Worm (Caenorhabditis elegans): ENCODE data around the gene Y54G2A.52.
"Not testable (repeated sequence)": the region's sequence is repeated elsewhere in the genome, so short reads cannot be mapped to it uniquely, and the experiment has no call there.

Gene Y54G2A.52

ce11 chrIV:2758079-2758478, 40.4 kb downstream of the Y54G2A.52 start:
- TF ChIP-seq Y56A3A.18 (GFP tag; IDR thresholded peaks at IDR 0.05) (no peak), rpc-1 (optimal IDR thresholded peaks at IDR 0.05) (no peak), rpc-1 (tag; optimal IDR thresholded peaks at IDR 0.05) (peak; percentile 39), tbp1 (GFP tag; optimal IDR thresholded peaks at IDR 0.05) (peak; percentile 56)

DNA sequence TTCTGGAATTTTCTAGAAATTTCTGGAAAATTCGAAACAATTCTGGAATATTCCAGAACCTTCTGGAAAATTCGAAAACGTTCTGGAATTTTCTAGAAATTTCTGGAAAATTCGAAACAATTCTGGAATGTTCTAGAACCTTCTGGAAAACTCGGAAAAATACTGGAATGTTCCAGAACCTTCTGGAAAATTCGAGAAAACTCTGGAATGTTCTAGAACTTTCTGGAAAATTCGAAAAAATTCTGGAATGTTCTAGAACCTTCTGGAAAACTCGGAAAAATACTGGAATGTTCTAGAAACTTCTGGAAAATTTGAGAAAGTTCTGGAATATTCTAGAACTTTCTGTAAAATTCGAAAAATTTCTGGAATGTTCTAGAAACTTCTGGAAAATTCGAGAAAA, 42.4 kb downstream of the Y54G2A.52 start:
- TF ChIP-seq rcor-1 (GFP tag; IDR thresholded peaks at IDR 0.05), result peak; percentile 80
- 0 out of 2 replicates have a peak, but pooled peaks have one; percentile 46 for TF ChIP-seq bed-1 (GFP tag; IDR thresholded peaks at IDR 0.05)
- peak; percentile 86 for TF ChIP-seq ceh-40 (GFP tag; IDR thresholded peaks at IDR 0.05)
- TF ChIP-seq ztf-28 (GFP tag; IDR thresholded peaks at IDR 0.05), result peak; percentile 8; the same call in 1 of the 2 replicates
- TF ChIP-seq B0019.2 (GFP tag; conservative IDR thresholded peaks at IDR 0.05), result peak; percentile 74
- peak; percentile 30; the same call in 1 of the 2 replicates for TF ChIP-seq F33H1.4 (GFP tag; IDR thresholded peaks at IDR 0.05)
- TF ChIP-seq attf-3 (GFP tag; conservative IDR thresholded peaks at IDR 0.05), result peak; percentile 55; the same call in 1 of the 2 replicates
- peak; percentile 79; the same call in 1 of the 2 replicates for TF ChIP-seq Y53F4B.3 (GFP tag; IDR thresholded peaks at IDR 0.05)
- peak; percentile 66; the same call in 1 of the 2 replicates for TF ChIP-seq Y53G8AR.9 (GFP tag; conservative IDR thresholded peaks at IDR 0.05)
- peak; percentile 24; the same call in 1 of the 2 replicates for TF ChIP-seq madf-8 (GFP tag; conservative IDR thresholded peaks at IDR 0.05)
- TF ChIP-seq madf-3 (GFP tag; IDR thresholded peaks at IDR 0.05), result peak; percentile 73; the same call in 1 of the 2 replicates
- TF ChIP-seq rpc-1 (optimal IDR thresholded peaks at IDR 0.05), result peak; percentile 32
- TF ChIP-seq rpc-1 (tag; optimal IDR thresholded peaks at IDR 0.05), result not testable (repeated sequence)
- TF ChIP-seq F39B2.1 (GFP tag; IDR thresholded peaks at IDR 0.05), result peak; percentile 73; the same call in 1 of the 2 replicates
- peak; percentile 93 for TF ChIP-seq ekl-4 (GFP tag; IDR thresholded peaks at IDR 0.05)
- TF ChIP-seq ceh-91 (GFP tag; IDR thresholded peaks at IDR 0.05), result peak; percentile 68
- peak; percentile 82 for TF ChIP-seq pbrm-1 (GFP tag; IDR thresholded peaks at IDR 0.05)
- peak; percentile 66 for TF ChIP-seq madf-6 (GFP tag; IDR thresholded peaks at IDR 0.05)
- TF ChIP-seq Y95B8A.8 (GFP tag; IDR thresholded peaks at IDR 0.05), result peak; percentile 88
- peak; percentile 84 for TF ChIP-seq attf-6 (GFP tag; IDR thresholded peaks at IDR 0.05)
- TF ChIP-seq mcd-1 (GFP tag; IDR thresholded peaks at IDR 0.05), result peak; percentile 29; the same call in 1 of the 2 replicates
- TF ChIP-seq D2030.7 (GFP tag; IDR thresholded peaks at IDR 0.05), result peak; percentile 84
- peak; percentile 94 for TF ChIP-seq Y79H2A.3 (GFP tag; conservative IDR thresholded peaks at IDR 0.05)
- TF ChIP-seq ceh-100 (GFP tag; IDR thresholded peaks at IDR 0.05), result peak; percentile 70
- TF ChIP-seq Y56A3A.18 (GFP tag; IDR thresholded peaks at IDR 0.05), result peak; percentile 59; the same call in 1 of the 2 replicates
- TF ChIP-seq lin-26 (GFP tag; IDR thresholded peaks at IDR 0.05), result peak; percentile 73
- peak; percentile 81 for TF ChIP-seq nfyb-1 (GFP tag; IDR thresholded peaks at IDR 0.05)
- peak; percentile 99 for TF ChIP-seq hsf-1 (GFP tag; IDR thresholded peaks at IDR 0.05)
- TF ChIP-seq egrh-3 (GFP tag; IDR thresholded peaks at IDR 0.05), result peak; percentile 67
- TF ChIP-seq dox-1 (GFP tag; IDR thresholded peaks at IDR 0.05), result peak; percentile 95
- TF ChIP-seq let-526 (GFP tag; IDR thresholded peaks at IDR 0.05), result 0 out of 2 replicates have a peak, but pooled peaks have one; percentile 29

DNA sequence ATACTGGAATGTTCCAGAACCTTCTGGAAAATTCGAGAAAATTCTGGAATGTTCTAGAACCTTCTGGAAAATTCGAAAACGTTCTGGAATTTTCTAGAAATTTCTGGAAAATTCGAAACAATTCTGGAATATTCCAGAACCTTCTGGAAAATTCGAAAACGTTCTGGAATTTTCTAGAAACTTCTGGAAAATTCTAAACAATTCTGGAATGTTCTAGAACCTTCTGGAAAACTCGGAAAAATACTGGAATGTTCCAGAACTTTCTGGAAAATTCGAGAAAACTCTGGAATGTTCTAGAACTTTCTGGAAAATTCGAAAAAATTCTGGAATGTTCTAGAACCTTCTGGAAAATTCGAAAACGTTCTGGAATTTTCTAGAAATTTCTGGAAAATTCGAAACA, 43.0 kb downstream of the Y54G2A.52 start:
- TF ChIP-seq ceh-91 (GFP tag; IDR thresholded peaks at IDR 0.05) (peak; percentile 32; the same call in 1 of the 2 replicates), ztf-25 (GFP tag; IDR thresholded peaks at IDR 0.05) (0 out of 2 replicates have a peak, but pooled peaks have one; percentile 58), Y79H2A.3 (GFP tag; conservative IDR thresholded peaks at IDR 0.05) (peak; percentile 71; the same call in 1 of the 2 replicates), Y95B8A.8 (GFP tag; IDR thresholded peaks at IDR 0.05) (peak; percentile 86), Y56A3A.18 (GFP tag; IDR thresholded peaks at IDR 0.05) (peak; percentile 49), egl-18 (GFP tag; IDR thresholded peaks at IDR 0.05) (peak; percentile 67; the same call in 1 of the 2 replicates), F33H1.4 (GFP tag; IDR thresholded peaks at IDR 0.05) (peak; percentile 46; the same call in 1 of the 2 replicates), ceh-100 (GFP tag; IDR thresholded peaks at IDR 0.05) (peak; percentile 50; the same call in 1 of the 2 replicates), madf-3 (GFP tag; IDR thresholded peaks at IDR 0.05) (peak; percentile 72; the same call in 1 of the 2 replicates), Y67H2A.10 (GFP tag; conservative IDR thresholded peaks at IDR 0.05) (peak; percentile 32; the same call in 1 of the 2 replicates), F39B2.1 (GFP tag; IDR thresholded peaks at IDR 0.05) (peak; percentile 89), D2030.7 (GFP tag; IDR thresholded peaks at IDR 0.05) (peak; percentile 72), B0019.2 (GFP tag; conservative IDR thresholded peaks at IDR 0.05) (peak; percentile 34; the same call in 1 of the 2 replicates), Y53F4B.3 (GFP tag; IDR thresholded peaks at IDR 0.05) (peak; percentile 76), pbrm-1 (GFP tag; IDR thresholded peaks at IDR 0.05) (peak; percentile 41; the same call in 1 of the 2 replicates), aptf-3 (GFP tag; IDR thresholded peaks at IDR 0.05) (peak; percentile 87), attf-6 (GFP tag; IDR thresholded peaks at IDR 0.05) (0 out of 2 replicates have a peak, but pooled peaks have one; percentile 32), dox-1 (GFP tag; IDR thresholded peaks at IDR 0.05) (peak; percentile 77), hsf-1 (GFP tag; IDR thresholded peaks at IDR 0.05) (peak; percentile 99), madf-6 (GFP tag; IDR thresholded peaks at IDR 0.05) (peak; percentile 63), nfyb-1 (GFP tag; IDR thresholded peaks at IDR 0.05) (peak; percentile 64; the same call in 1 of the 2 replicates), ekl-4 (GFP tag; IDR thresholded peaks at IDR 0.05) (peak; percentile 90), ceh-40 (GFP tag; IDR thresholded peaks at IDR 0.05) (peak; percentile 84), rcor-1 (GFP tag; IDR thresholded peaks at IDR 0.05) (peak; percentile 53; the same call in 1 of the 2 replicates)

Measured in whole organism, young adult.